Fruit fly (Drosophila melanogaster) whole organism, embryonic: ENCODE data around the gene Evi5.
A peak's percentile ranks its signal among the peaks of the same experiment; 100 is the strongest.

Experiments
- Abd-B ChIP-seq: fragments of 200-800 bp; sonication (Bioruptor generic); optimal IDR thresholded peaks from 2 replicates; lab custom pipeline; 2018; ENCODE audit warnings: missing biosample characterization, mild to moderate bottlenecking, missing genetic modification characterization, moderate library complexity
- Aef1 ChIP-seq: fragments of 200-800 bp; sonication (Bioruptor generic); IDR thresholded peaks from 3 replicates; pipeline ENCODE4 v1.3.6; 2022; ENCODE audit warnings: missing biosample characterization, missing genetic modification characterization
- Atf-2 ChIP-seq: fragments of 200-800 bp; sonication (Bioruptor generic); optimal IDR thresholded peaks from 2 replicates; lab custom pipeline; 2016; ENCODE audit warnings: missing biosample characterization, missing genetic modification characterization
- BtbVII ChIP-seq: fragments of 200-800 bp; sonication (Bioruptor generic); optimal IDR thresholded peaks from 3 replicates; lab custom pipeline; 2017; ENCODE audit warnings: missing biosample characterization, mild to moderate bottlenecking, missing genetic modification characterization
- CG10959 ChIP-seq: fragments of 200-800 bp; sonication (Bioruptor generic); IDR thresholded peaks from 2 replicates; pipeline ENCODE4 v1.3.6; 2022; ENCODE audit warnings: missing biosample characterization, missing genetic modification characterization
- CG11247 ChIP-seq: fragments of 200-800 bp; sonication (Bioruptor generic); IDR thresholded peaks from 2 replicates; pipeline ENCODE4 v1.3.6; 2022; ENCODE audit warnings: missing biosample characterization, missing genetic modification characterization
- CG11560 ChIP-seq: fragments of 200-800 bp; sonication (Bioruptor generic); IDR thresholded peaks from 3 replicates; pipeline ENCODE4 v1.3.6; 2022; ENCODE audit warnings: missing biosample characterization, missing genetic modification characterization
- CG11723 ChIP-seq: fragments of 200-800 bp; sonication (Bioruptor generic); optimal IDR thresholded peaks from 2 replicates; lab custom pipeline; 2017; ENCODE audit warnings: missing biosample characterization, mild to moderate bottlenecking, missing genetic modification characterization
- CG12071 ChIP-seq: fragments of 200-800 bp; sonication (Bioruptor generic); optimal IDR thresholded peaks from 3 replicates; lab custom pipeline; 2018; ENCODE audit warnings: missing biosample characterization, mild to moderate bottlenecking, missing genetic modification characterization
- CG12155 ChIP-seq: fragments of 200-800 bp; sonication (Bioruptor generic); optimal IDR thresholded peaks from 3 replicates; lab custom pipeline; 2016; ENCODE audit warnings: missing biosample characterization, missing genetic modification characterization
- CG12391 ChIP-seq: fragments of 200-800 bp; sonication (Bioruptor generic); optimal IDR thresholded peaks from 3 replicates; lab custom pipeline; 2018; ENCODE audit warnings: missing biosample characterization, mild to moderate bottlenecking, missing genetic modification characterization, moderate library complexity
- CG15073 ChIP-seq: fragments of 200-800 bp; sonication (Bioruptor generic); optimal IDR thresholded peaks from 2 replicates; lab custom pipeline; 2016; ENCODE audit warnings: missing biosample characterization, missing genetic modification characterization
- CG15479 ChIP-seq: fragments of 200-800 bp; sonication (Bioruptor generic); optimal IDR thresholded peaks from 3 replicates; lab custom pipeline; 2019; ENCODE audit warnings: missing biosample characterization, mild to moderate bottlenecking, missing genetic modification characterization, moderate library complexity
- CG16815 ChIP-seq: fragments of 200-800 bp; sonication (Bioruptor generic); optimal IDR thresholded peaks from 3 replicates; lab custom pipeline; 2017; ENCODE audit warnings: missing biosample characterization, mild to moderate bottlenecking, missing genetic modification characterization
- CG17359 ChIP-seq: fragments of 200-800 bp; sonication (Bioruptor generic); optimal IDR thresholded peaks from 3 replicates; lab custom pipeline; 2018; ENCODE audit warnings: missing biosample characterization, mild to moderate bottlenecking, missing genetic modification characterization, moderate library complexity
- CG32767 ChIP-seq: fragments of 200-800 bp; sonication (Bioruptor generic); IDR thresholded peaks from 2 replicates; pipeline ENCODE4 v1.3.6; 2022; ENCODE audit warnings: missing biosample characterization, missing genetic modification characterization
- CG33213 ChIP-seq: fragments of 200-800 bp; sonication (Bioruptor generic); optimal IDR thresholded peaks from 3 replicates; lab custom pipeline; 2016; ENCODE audit warnings: missing biosample characterization, missing genetic modification characterization
- CG34422 ChIP-seq: fragments of 200-800 bp; sonication (Bioruptor generic); IDR thresholded peaks from 3 replicates; pipeline ENCODE4 v1.3.6; 2022; ENCODE audit warnings: missing biosample characterization, missing genetic modification characterization
- CG4617 ChIP-seq: fragments of 200-800 bp; sonication (Bioruptor generic); optimal IDR thresholded peaks from 3 replicates; lab custom pipeline; 2016; ENCODE audit warnings: missing biosample characterization, missing genetic modification characterization, borderline replicate concordance
- CG6654 ChIP-seq: fragments of 200-800 bp; sonication (Bioruptor generic); optimal IDR thresholded peaks from 2 replicates; lab custom pipeline; 2017; ENCODE audit warnings: missing biosample characterization, mild to moderate bottlenecking, missing genetic modification characterization
- CG6791 ChIP-seq: fragments of 200-800 bp; sonication (Bioruptor generic); IDR thresholded peaks from 3 replicates; pipeline ENCODE4 v1.3.6; 2022; ENCODE audit warnings: missing biosample characterization, missing genetic modification characterization; ENCODE audit not compliant: partially characterized antibody
- CG7372 ChIP-seq: fragments of 200-800 bp; sonication (Bioruptor generic); IDR thresholded peaks from 2 replicates; pipeline ENCODE4 v1.3.6; 2022; ENCODE audit warnings: missing biosample characterization, missing genetic modification characterization
- CG8359 ChIP-seq: fragments of 200-800 bp; sonication (Bioruptor generic); optimal IDR thresholded peaks from 2 replicates; lab custom pipeline; 2017; ENCODE audit warnings: missing biosample characterization, mild to moderate bottlenecking, missing genetic modification characterization, borderline replicate concordance
- CG8478 ChIP-seq: fragments of >200 bp; optimal IDR thresholded peaks from 2 replicates; lab custom pipeline; 2018
- CG9215 ChIP-seq: fragments of 200-800 bp; sonication (Bioruptor generic); IDR thresholded peaks from 2 replicates; pipeline ENCODE4 v1.3.6; 2022; ENCODE audit warnings: missing biosample characterization, missing genetic modification characterization
- Chrac-16 ChIP-seq: fragments of 200-800 bp; sonication (Bioruptor generic); optimal IDR thresholded peaks from 3 replicates; lab custom pipeline; 2016; ENCODE audit warnings: missing biosample characterization, missing genetic modification characterization
- Dek ChIP-seq: fragments of 200-800 bp; sonication (Bioruptor generic); optimal IDR thresholded peaks from 3 replicates; lab custom pipeline; 2019; ENCODE audit warnings: missing biosample characterization, mild to moderate bottlenecking, missing genetic modification characterization, moderate library complexity
- Dip2 ChIP-seq: fragments of 200-800 bp; sonication (Bioruptor generic); IDR thresholded peaks from 2 replicates; pipeline ENCODE4 v1.3.6; 2022; ENCODE audit warnings: missing biosample characterization, missing genetic modification characterization
- Lpt ChIP-seq: fragments of >200 bp; optimal IDR thresholded peaks from 2 replicates; lab custom pipeline; 2018; ENCODE audit warnings: missing biosample characterization, missing genetic modification characterization
- Ssrp ChIP-seq: fragments of 200-800 bp; sonication (Bioruptor generic); optimal IDR thresholded peaks from 2 replicates; lab custom pipeline; 2018; ENCODE audit warnings: missing biosample characterization, mild to moderate bottlenecking, missing genetic modification characterization, moderate library complexity
- Stat92E ChIP-seq, 3 experiments: fragments of >200 bp in 2 of 3; fragments of 200-800 bp in 1 of 3; sonication (Bioruptor generic) in 1 of 3; optimal IDR thresholded peaks; 2 replicates each; lab custom pipeline; 2017 to 2019; ENCODE audit warnings: missing biosample characterization in 3 of 3, missing genetic modification characterization in 3 of 3, mild to moderate bottlenecking in 1 of 3, moderate library complexity in 1 of 3
- TFAM ChIP-seq: fragments of 200-800 bp; sonication (Bioruptor generic); optimal IDR thresholded peaks from 2 replicates; lab custom pipeline; 2017; ENCODE audit warnings: missing biosample characterization, missing genetic modification characterization, inconsistent platforms
- ash1 ChIP-seq: fragments of 200-800 bp; sonication (Bioruptor generic); optimal IDR thresholded peaks from 2 replicates; lab custom pipeline; 2018; ENCODE audit warnings: missing biosample characterization, mild to moderate bottlenecking, missing genetic modification characterization
- corto ChIP-seq: fragments of 200-800 bp; sonication (Bioruptor generic); optimal IDR thresholded peaks from 2 replicates; lab custom pipeline; 2016; ENCODE audit warnings: missing biosample characterization, mild to moderate bottlenecking, missing genetic modification characterization, moderate library complexity
- crp ChIP-seq, 2 experiments: fragments of 200-800 bp; sonication (Bioruptor generic); optimal IDR thresholded peaks; 2 replicates in 1 of 2; 3 replicates in 1 of 2; lab custom pipeline; 2017; ENCODE audit warnings: missing biosample characterization in 2 of 2, missing genetic modification characterization in 2 of 2, mild to moderate bottlenecking in 1 of 2, moderate library complexity in 1 of 2
- cwo ChIP-seq: fragments of 200-800 bp; sonication (Bioruptor generic); optimal IDR thresholded peaks from 3 replicates; lab custom pipeline; 2017; ENCODE audit warnings: missing biosample characterization, missing genetic modification characterization, mild to moderate bottlenecking, moderate library complexity, missing genetic modification reagents
- dpn ChIP-seq, 2 experiments: fragments of 200-800 bp; sonication (Bioruptor generic); optimal IDR thresholded peaks; 3 replicates each; lab custom pipeline; 2016; ENCODE audit warnings: missing biosample characterization in 2 of 2, missing genetic modification characterization in 2 of 2
- en ChIP-seq: fragments of 200-800 bp; sonication (Bioruptor generic); optimal IDR thresholded peaks from 2 replicates; lab custom pipeline; 2016; ENCODE audit warnings: missing biosample characterization, missing genetic modification characterization
- ewg ChIP-seq: fragments of 200-800 bp; sonication (Bioruptor generic); optimal IDR thresholded peaks from 3 replicates; lab custom pipeline; 2017; ENCODE audit warnings: mild to moderate bottlenecking, missing biosample characterization, missing genetic modification reagents, missing genetic modification characterization
- kay ChIP-seq: fragments of 200-800 bp; sonication (Bioruptor generic); optimal IDR thresholded peaks from 2 replicates; lab custom pipeline; 2016; ENCODE audit warnings: missing biosample characterization, missing genetic modification characterization
- lbe ChIP-seq: fragments of 200-800 bp; sonication (Bioruptor generic); optimal IDR thresholded peaks from 2 replicates; lab custom pipeline; 2016; ENCODE audit warnings: missing biosample characterization, mild to moderate bottlenecking, missing genetic modification characterization
- peb ChIP-seq: fragments of 200-800 bp; sonication (Bioruptor generic); IDR thresholded peaks from 2 replicates; pipeline ENCODE4 v1.3.6; 2022; ENCODE audit warnings: missing biosample characterization, missing genetic modification characterization
- pnt ChIP-seq: fragments of 200-800 bp; sonication (Bioruptor generic); optimal IDR thresholded peaks from 3 replicates; lab custom pipeline; 2016; ENCODE audit warnings: missing biosample characterization, missing genetic modification characterization
- psq ChIP-seq: fragments of 200-800 bp; sonication (Bioruptor generic); optimal IDR thresholded peaks from 2 replicates; lab custom pipeline; 2017; ENCODE audit warnings: missing biosample characterization, missing genetic modification characterization
- scrt ChIP-seq: fragments of 200-800 bp; sonication (Bioruptor generic); optimal IDR thresholded peaks from 2 replicates; lab custom pipeline; 2018; ENCODE audit warnings: missing biosample characterization, mild to moderate bottlenecking, missing genetic modification characterization, moderate library complexity
- stwl ChIP-seq: fragments of 200-800 bp; sonication (Bioruptor generic); optimal IDR thresholded peaks from 3 replicates; lab custom pipeline; 2018; ENCODE audit warnings: missing biosample characterization, mild to moderate bottlenecking, missing genetic modification characterization, moderate library complexity
- trem ChIP-seq: fragments of 200-800 bp; optimal IDR thresholded peaks from 3 replicates; lab custom pipeline; 2019; ENCODE audit warnings: missing biosample characterization, mild to moderate bottlenecking, missing genetic modification characterization, moderate library complexity
- zen ChIP-seq: fragments of 200-800 bp; sonication (Bioruptor generic); optimal IDR thresholded peaks from 3 replicates; lab custom pipeline; 2018; ENCODE audit warnings: missing biosample characterization, mild to moderate bottlenecking, missing genetic modification characterization, moderate library complexity
- zen2 ChIP-seq: fragments of 200-800 bp; sonication (Bioruptor generic); IDR thresholded peaks from 3 replicates; pipeline ENCODE4 v1.3.6; 2022; ENCODE audit warnings: missing biosample characterization, missing genetic modification characterization; ENCODE audit not compliant: partially characterized antibody

The Evi5 gene

dm6 chrX:11494731-11495277 is 40.6 kb upstream of the Evi5 start (continued):
- TF ChIP-seq CG16815: peak; percentile 79
- TF ChIP-seq CG7372 (GFP tag; lab: Robert Waterston, UW): no peak
- TF ChIP-seq CG8478: no peak
- no peak for TF ChIP-seq Dek (tag; lab: Kevin White, UChicago)
- peak; percentile 33 for TF ChIP-seq kay (GFP tag; lab: Kevin White, UChicago)
- TF ChIP-seq Ssrp (tag; lab: Kevin White, UChicago): peak; percentile 84
- peak; percentile 62 to 75 for TF ChIP-seq dpn (GFP tag; optimal IDR thresholded peaks at IDR 0.05; lab: Kevin White, UChicago)
- peak; percentile 29 for TF ChIP-seq CG6654 (GFP tag; lab: Kevin White, UChicago)
- TF ChIP-seq Stat92E (GFP tag; optimal IDR thresholded peaks at IDR 0.05; lab: Kevin White, UChicago): peak in 1 of 3 experiments; percentile 78
- TF ChIP-seq CG11723 (GFP tag; lab: Kevin White, UChicago): peak; percentile 60
- peak; percentile 80 for TF ChIP-seq CG12391 (tag; lab: Kevin White, UChicago)
- TF ChIP-seq CG12155 (GFP tag; lab: Kevin White, UChicago): peak; percentile 58
- peak; percentile 35 for TF ChIP-seq corto (GFP tag; lab: Kevin White, UChicago)
- TF ChIP-seq CG11560 (tag; lab: Robert Waterston, UW): no peak
- peak; percentile 40 for TF ChIP-seq psq
- peak; percentile 13 for TF ChIP-seq cwo
- TF ChIP-seq en (GFP tag; lab: Kevin White, UChicago): peak; percentile 68
- peak; percentile 48 for TF ChIP-seq Abd-B (GFP tag; lab: Kevin White, UChicago)
- no peak for TF ChIP-seq zen2 (GFP tag; lab: Robert Waterston, UW)
- peak; percentile 65; the same call in 1 of the 2 replicates for TF ChIP-seq CG32767 (GFP tag; lab: Robert Waterston, UW)
- TF ChIP-seq CG11247 (GFP tag; lab: Robert Waterston, UW): no peak
- TF ChIP-seq pnt (GFP tag; lab: Kevin White, UChicago): peak; percentile 72
- peak; percentile 13 for TF ChIP-seq CG12071 (GFP tag; lab: Kevin White, UChicago)
- peak; percentile 59 for TF ChIP-seq CG17359
- peak; percentile 63 for TF ChIP-seq CG15479 (GFP tag; lab: Kevin White, UChicago)
- TF ChIP-seq CG10959: peak; percentile 59
- TF ChIP-seq TFAM: no peak
- TF ChIP-seq trem (tag; lab: Kevin White, UChicago): peak; percentile 72
- TF ChIP-seq CG34422 (GFP tag; lab: Robert Waterston, UW): peak; percentile 61; the same call in 1 of the 3 replicates
- TF ChIP-seq CG8359 (GFP tag; lab: Kevin White, UChicago): peak; percentile 61
- TF ChIP-seq CG33213 (GFP tag; lab: Kevin White, UChicago): peak; percentile 18
- TF ChIP-seq scrt (GFP tag; lab: Kevin White, UChicago): no peak
- peak; percentile 83 for TF ChIP-seq lbe (GFP tag; lab: Kevin White, UChicago)
- TF ChIP-seq CG15073 (GFP tag; lab: Kevin White, UChicago): peak; percentile 8
- peak; percentile 78 for TF ChIP-seq Atf-2 (GFP tag; lab: Kevin White, UChicago)
- TF ChIP-seq CG6791 (GFP tag; lab: Robert Waterston, UW): no peak
- TF ChIP-seq ewg: peak; percentile 60
- peak; percentile 47; the same call in 1 of the 2 replicates for TF ChIP-seq peb (GFP tag; lab: Robert Waterston, UW)
- no peak for TF ChIP-seq Lpt (GFP tag; lab: Kevin White, UChicago)
- TF ChIP-seq CG4617 (GFP tag; lab: Kevin White, UChicago): peak; percentile 48
- no peak for TF ChIP-seq Dip2 (GFP tag; lab: Robert Waterston, UW)
- no peak for TF ChIP-seq BtbVII (GFP tag; lab: Kevin White, UChicago)
- TF ChIP-seq zen (tag; lab: Kevin White, UChicago): peak; percentile 76
- TF ChIP-seq CG9215 (GFP tag; lab: Robert Waterston, UW): peak; percentile 24; the same call in 1 of the 2 replicates
- no peak for TF ChIP-seq stwl
- no peak for TF ChIP-seq ash1 (GFP tag; lab: Kevin White, UChicago)
- peak; percentile 74 for TF ChIP-seq Chrac-16 (GFP tag; lab: Kevin White, UChicago)
- 0 out of 3 replicates have a peak, but pooled peaks have one; percentile 11 for TF ChIP-seq Aef1 (GFP tag; lab: Robert Waterston, UW)
- peak in 1 of 2 experiments; percentile 40 for TF ChIP-seq crp (GFP tag; optimal IDR thresholded peaks at IDR 0.05; lab: Kevin White, UChicago)
